Worm (Caenorhabditis elegans): ENCODE measurements around the gene arl-6.
A peak's percentile ranks its signal among the peaks of the same experiment; 100 is the strongest.
"Not testable (repeated sequence)": the region's sequence is repeated elsewhere in the genome, so short reads cannot be mapped to it uniquely, and the experiment has no call there.

Gene arl-6

ce11 chrIII:4809526-4810153, 5.0 kb downstream of the arl-6 start, which contains the start of gene pal-1:
Gene pal-1, minus strand, starts transcription at chrIII:4809576.
- TF ChIP-seq cog-1 (tag; optimal IDR thresholded peaks at IDR 0.05): no peak
- no peak for TF ChIP-seq ztf-23 (GFP tag; IDR thresholded peaks at IDR 0.05)
- no peak for TF ChIP-seq T22C8.4 (GFP tag; IDR thresholded peaks at IDR 0.05)
- TF ChIP-seq klf-2 (GFP tag; conservative IDR thresholded peaks at IDR 0.05): no peak
- no peak for TF ChIP-seq ztf-29 (GFP tag; IDR thresholded peaks at IDR 0.05)
- no peak for TF ChIP-seq ref-1 (GFP tag; conservative IDR thresholded peaks at IDR 0.05)
- no peak for TF ChIP-seq tab-1 (GFP tag; IDR thresholded peaks at IDR 0.05)
- no peak for TF ChIP-seq flt-1 (GFP tag; IDR thresholded peaks at IDR 0.05)
- TF ChIP-seq med-1 (GFP tag; optimal IDR thresholded peaks at IDR 0.05; ENCODE audit: insufficient read depth): no peak

- TF ChIP-seq tab-1 (GFP tag; IDR thresholded peaks at IDR 0.05) (no peak), ref-1 (GFP tag; conservative IDR thresholded peaks at IDR 0.05) (no peak), med-1 (GFP tag; optimal IDR thresholded peaks at IDR 0.05; ENCODE audit: insufficient read depth) (no peak), ztf-29 (GFP tag; IDR thresholded peaks at IDR 0.05) (no peak), flt-1 (GFP tag; IDR thresholded peaks at IDR 0.05) (no peak), cog-1 (tag; optimal IDR thresholded peaks at IDR 0.05) (no peak), T22C8.4 (GFP tag; IDR thresholded peaks at IDR 0.05) (no peak), ztf-23 (GFP tag; IDR thresholded peaks at IDR 0.05) (no peak), klf-2 (GFP tag; conservative IDR thresholded peaks at IDR 0.05) (no peak)
Measured at ce11 chrIII:4808089-4808488, 6.5 kb downstream of the arl-6 start.

- TF ChIP-seq ref-1 (GFP tag; conservative IDR thresholded peaks at IDR 0.05) (no peak), cog-1 (tag; optimal IDR thresholded peaks at IDR 0.05) (no peak), ztf-29 (GFP tag; IDR thresholded peaks at IDR 0.05) (no peak), klf-2 (GFP tag; conservative IDR thresholded peaks at IDR 0.05) (no peak), flt-1 (GFP tag; IDR thresholded peaks at IDR 0.05) (no peak)
Measured at ce11 chrIII:4806345-4806744, 8.3 kb downstream of the arl-6 start.

- TF ChIP-seq ztf-23 (GFP tag; IDR thresholded peaks at IDR 0.05) (no peak), ref-1 (GFP tag; conservative IDR thresholded peaks at IDR 0.05) (no peak), flt-1 (GFP tag; IDR thresholded peaks at IDR 0.05) (no peak), med-1 (GFP tag; optimal IDR thresholded peaks at IDR 0.05; ENCODE audit: insufficient read depth) (no peak), T22C8.4 (GFP tag; IDR thresholded peaks at IDR 0.05) (no peak), klf-2 (GFP tag; conservative IDR thresholded peaks at IDR 0.05) (no peak), ztf-29 (GFP tag; IDR thresholded peaks at IDR 0.05) (no peak), cog-1 (tag; optimal IDR thresholded peaks at IDR 0.05) (no peak), tab-1 (GFP tag; IDR thresholded peaks at IDR 0.05) (no peak)
Measured at ce11 chrIII:4802707-4803106, 11.9 kb downstream of the arl-6 start, which contains the start of gene metl-5. Gene metl-5, plus strand, starts transcription at chrIII:4803007.

- TF ChIP-seq tab-1 (GFP tag; IDR thresholded peaks at IDR 0.05): no peak
- no peak for TF ChIP-seq ztf-29 (GFP tag; IDR thresholded peaks at IDR 0.05)
- no peak for TF ChIP-seq cog-1 (tag; optimal IDR thresholded peaks at IDR 0.05)
Measured at ce11 chrIII:4796536-4796935, 18.1 kb downstream of the arl-6 start, which contains the start of gene tag-325. Gene tag-325, plus strand, starts transcription at chrIII:4796836.

ce11 chrIII:4796039-4796438, 18.6 kb downstream of the arl-6 start:
- no peak for TF ChIP-seq flt-1 (GFP tag; IDR thresholded peaks at IDR 0.05)
- TF ChIP-seq T22C8.4 (GFP tag; IDR thresholded peaks at IDR 0.05): 0 out of 2 replicates have a peak, but pooled peaks have one; percentile 27

- TF ChIP-seq klf-2 (GFP tag; conservative IDR thresholded peaks at IDR 0.05) (no peak), ref-1 (GFP tag; conservative IDR thresholded peaks at IDR 0.05) (no peak), ztf-23 (GFP tag; IDR thresholded peaks at IDR 0.05) (no peak), cog-1 (tag; optimal IDR thresholded peaks at IDR 0.05) (no peak), flt-1 (GFP tag; IDR thresholded peaks at IDR 0.05) (no peak), T22C8.4 (GFP tag; IDR thresholded peaks at IDR 0.05) (no peak), ztf-29 (GFP tag; IDR thresholded peaks at IDR 0.05) (no peak), tab-1 (GFP tag; IDR thresholded peaks at IDR 0.05) (no peak), med-1 (GFP tag; optimal IDR thresholded peaks at IDR 0.05; ENCODE audit: insufficient read depth) (no peak)
Measured at ce11 chrIII:4792560-4793136, 22.0 kb downstream of the arl-6 start, which contains the start of gene mip-1. Gene mip-1, plus strand, starts transcription at chrIII:4793086.

- TF ChIP-seq tab-1 (GFP tag; IDR thresholded peaks at IDR 0.05) (no peak), med-1 (GFP tag; optimal IDR thresholded peaks at IDR 0.05; ENCODE audit: insufficient read depth) (no peak), cog-1 (tag; optimal IDR thresholded peaks at IDR 0.05) (no peak), ztf-23 (GFP tag; IDR thresholded peaks at IDR 0.05) (no peak), ref-1 (GFP tag; conservative IDR thresholded peaks at IDR 0.05) (no peak), klf-2 (GFP tag; conservative IDR thresholded peaks at IDR 0.05) (no peak), T22C8.4 (GFP tag; IDR thresholded peaks at IDR 0.05) (no peak), ztf-29 (GFP tag; IDR thresholded peaks at IDR 0.05) (no peak), flt-1 (GFP tag; IDR thresholded peaks at IDR 0.05) (no peak)
Measured at ce11 chrIII:4785714-4786113, 28.9 kb downstream of the arl-6 start, which contains the start of gene mel-28. Gene mel-28, plus strand, starts transcription at chrIII:4786080.

- not testable (repeated sequence) for TF ChIP-seq cog-1 (tag; optimal IDR thresholded peaks at IDR 0.05); ref-1 (GFP tag; conservative IDR thresholded peaks at IDR 0.05); tab-1 (GFP tag; IDR thresholded peaks at IDR 0.05)
Measured at ce11 chrIII:4785131-4785530, 29.5 kb downstream of the arl-6 start, which contains the start of gene enu-3.2. Gene enu-3.2, minus strand, starts transcription at chrIII:4785235.

ce11 chrIII:4781937-4782576, 32.6 kb downstream of the arl-6 start, which contains the start of the genes gex-5 and C38D4.10:
Gene gex-5, minus strand, starts transcription at chrIII:4781987.
Gene C38D4.10, plus strand, starts transcription at chrIII:4782526.
- TF ChIP-seq flt-1 (GFP tag; IDR thresholded peaks at IDR 0.05); klf-2 (GFP tag; conservative IDR thresholded peaks at IDR 0.05); T22C8.4 (GFP tag; IDR thresholded peaks at IDR 0.05): not testable (repeated sequence)
